Worm (Caenorhabditis elegans) whole organism, early embryonic: Measurements from ENCODE around the gene sri-31.

Experiments
- F13C5.2 ChIP-seq: sonication (generic microtip); optimal IDR thresholded peaks from 2 replicates; lab custom pipeline; 2017; ENCODE audit warnings: mild to moderate bottlenecking, missing genetic modification characterization, inconsistent platforms, missing compliant biosample characterization
- ama-1 ChIP-seq: fragments of 150-350 bp; optimal IDR thresholded peaks from 2 replicates; lab custom pipeline; 2014
- ceh-13 ChIP-seq: fragments of 200-800 bp; sonication (Bioruptor generic); optimal IDR thresholded peaks from 2 replicates; lab custom pipeline; 2018; ENCODE audit warnings: mild to moderate bottlenecking, missing genetic modification characterization, missing compliant biosample characterization
- ceh-36 ChIP-seq: sonication (generic microtip); optimal IDR thresholded peaks from 2 replicates; lab custom pipeline; 2016; ENCODE audit warnings: missing genetic modification characterization, inconsistent platforms, missing compliant biosample characterization
- flt-1 ChIP-seq: fragments of 200-800 bp; sonication (Bioruptor generic); IDR thresholded peaks from 2 replicates; pipeline ENCODE4 v1.3.6; 2022; ENCODE audit warnings: missing genetic modification characterization, missing compliant biosample characterization
- hnd-1 ChIP-seq: sonication (generic microtip); optimal IDR thresholded peaks from 2 replicates; lab custom pipeline; 2016; ENCODE audit warnings: missing genetic modification characterization, missing compliant biosample characterization
- pes-1 ChIP-seq: fragments of 200-800 bp; sonication (Bioruptor generic); IDR thresholded peaks from 2 replicates; pipeline ENCODE4 v1.3.6; 2022; ENCODE audit warnings: missing genetic modification reagents, missing genetic modification characterization, missing compliant biosample characterization
- scrt-1 ChIP-seq: fragments of 200-800 bp; sonication (Bioruptor generic); IDR thresholded peaks from 2 replicates; pipeline ENCODE4 v1.3.6; 2022; ENCODE audit warnings: missing genetic modification characterization, missing compliant biosample characterization
- sea-1 ChIP-seq: fragments of 200-800 bp; sonication (Bioruptor generic); conservative IDR thresholded peaks from 2 replicates; pipeline ENCODE4 v1.3.6; 2022; ENCODE audit warnings: missing genetic modification characterization, missing compliant biosample characterization
- tra-4 ChIP-seq: sonication (generic microtip); optimal IDR thresholded peaks from 2 replicates; lab custom pipeline; 2017; ENCODE audit warnings: missing genetic modification characterization, missing compliant biosample characterization

DNA sequence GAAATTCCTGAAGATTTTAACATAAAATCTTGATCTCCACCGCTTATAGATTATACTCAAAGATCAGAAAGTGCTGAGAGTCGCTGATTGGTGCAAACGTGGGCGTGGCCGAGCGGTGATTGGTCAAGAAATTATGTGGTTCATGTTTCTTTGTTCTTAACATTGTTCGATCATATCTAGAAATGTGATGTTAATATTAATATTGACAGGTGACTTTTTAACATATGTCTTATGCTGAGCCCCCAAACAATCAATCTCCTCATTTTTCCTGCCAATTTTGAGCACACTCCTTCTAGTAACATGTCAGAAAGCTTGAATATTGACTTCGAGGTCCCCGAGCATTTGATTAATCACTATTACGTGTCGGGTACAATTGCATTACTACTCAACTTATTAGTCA, 6.8 kb upstream of the sri-31 start, which contains the start of gene sri-29:
- TF ChIP-seq scrt-1 (no peak), ama-1 (lab: Kevin White, UChicago) (no peak), sea-1 (GFP tag; lab: Robert Waterston, UW) (no peak), tra-4 (no peak), ceh-13 (GFP tag; lab: Kevin White, UChicago) (no peak), hnd-1 (tag; lab: Kevin White, UChicago) (no peak), flt-1 (no peak), ceh-36 (tag; lab: Kevin White, UChicago) (no peak), pes-1 (GFP tag; lab: Robert Waterston, UW) (no peak), F13C5.2 (no peak)
